Worm (Caenorhabditis elegans) whole organism, young adult: ENCODE data around the gene zig-13.

Experiments used
- ZK185.1 ChIP-seq: sonication (generic microtip); optimal IDR thresholded peaks from 2 replicates; lab custom pipeline; 2016; ENCODE audit warnings: mild to moderate bottlenecking, missing genetic modification characterization, missing compliant biosample characterization; ENCODE audit not compliant: poor library complexity, severe bottlenecking
- athp-1 ChIP-seq: sonication (generic microtip); optimal IDR thresholded peaks from 2 replicates; lab custom pipeline; 2017; ENCODE audit warnings: mild to moderate bottlenecking, missing genetic modification characterization, missing compliant biosample characterization
- die-1 ChIP-seq: sonication (generic microtip); optimal IDR thresholded peaks from 2 replicates; lab custom pipeline; 2016; ENCODE audit warnings: missing genotype, mild to moderate bottlenecking, missing genetic modification characterization, missing compliant biosample characterization
- efl-1 ChIP-seq: fragments of 150-350 bp; optimal IDR thresholded peaks from 2 replicates; lab custom pipeline; 2014; ENCODE audit warnings: missing biosample characterization, missing genetic modification reagents, missing genetic modification characterization
- gei-17 ChIP-seq: fragments of 200-800 bp; sonication (Bioruptor generic); optimal IDR thresholded peaks from 2 replicates; lab custom pipeline; 2018; ENCODE audit warnings: mild to moderate bottlenecking, missing genetic modification characterization, missing compliant biosample characterization
- lin-26 ChIP-seq: fragments of 200-800 bp; sonication (Bioruptor generic); IDR thresholded peaks from 2 replicates; pipeline ENCODE4 v1.3.6; 2022; ENCODE audit warnings: missing genetic modification reagents, missing genetic modification characterization, missing compliant biosample characterization
- madf-10 ChIP-seq: sonication (generic microtip); optimal IDR thresholded peaks from 2 replicates; lab custom pipeline; 2016; ENCODE audit warnings: mild to moderate bottlenecking, missing genetic modification characterization, missing compliant biosample characterization
- nfya-1 ChIP-seq: sonication (generic microtip); optimal IDR thresholded peaks from 2 replicates; lab custom pipeline; 2017; ENCODE audit warnings: antibody characterized with exemption, missing compliant biosample characterization, missing genetic modification characterization, borderline replicate concordance; ENCODE audit not compliant: insufficient read depth
- nhr-179 ChIP-seq: sonication (generic microtip); optimal IDR thresholded peaks from 2 replicates; lab custom pipeline; 2016; ENCODE audit warnings: mild to moderate bottlenecking, missing genetic modification characterization, missing compliant biosample characterization

DNA sequence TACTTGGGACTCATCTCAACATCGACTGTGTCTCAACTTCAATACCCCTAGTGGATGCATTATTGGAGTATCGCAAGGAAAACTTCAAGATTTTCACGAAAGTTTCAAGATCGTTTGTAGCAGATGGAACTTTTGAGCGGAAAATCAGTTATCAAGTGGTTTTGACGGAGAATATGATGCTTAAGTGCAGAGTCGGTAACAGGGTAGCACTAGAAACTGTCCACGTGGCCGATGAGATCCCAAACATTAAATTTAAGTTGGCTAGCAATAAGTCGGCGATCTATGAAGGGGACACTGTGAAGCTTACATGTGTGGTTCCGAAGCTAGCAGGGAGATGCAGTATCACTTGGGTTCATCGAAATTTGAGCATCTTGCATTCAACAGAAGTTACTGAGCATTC is 2.6 kb upstream of the zig-13 start:
- TF ChIP-seq efl-1, result no peak
- TF ChIP-seq nfya-1, result no peak
- TF ChIP-seq die-1, result no peak
- no peak for TF ChIP-seq madf-10 (tag; lab: Kevin White, UChicago)
- TF ChIP-seq ZK185.1, result no peak
- TF ChIP-seq nhr-179 (tag; lab: Kevin White, UChicago), result no peak
- no peak for TF ChIP-seq lin-26 (GFP tag; lab: Robert Waterston, UW)
- TF ChIP-seq athp-1 (tag; lab: Kevin White, UChicago), result no peak
- no peak for TF ChIP-seq gei-17 (GFP tag; lab: Kevin White, UChicago)
